Fruit fly (Drosophila melanogaster) whole organism, embryonic: ENCODE data around the gene Mnn1.

Source experiments
- Atf-2 ChIP-seq: fragments of 200-800 bp; sonication (Bioruptor generic); optimal IDR thresholded peaks from 2 replicates; lab custom pipeline; 2016; ENCODE audit warnings: missing biosample characterization, missing genetic modification characterization
- Bgb ChIP-seq: fragments of 200-800 bp; sonication (Bioruptor generic); IDR thresholded peaks from 2 replicates; pipeline ENCODE4 v1.3.6; 2022; ENCODE audit warnings: missing biosample characterization, missing genetic modification characterization; ENCODE audit not compliant: partially characterized antibody
- BtbVII ChIP-seq: fragments of 200-800 bp; sonication (Bioruptor generic); optimal IDR thresholded peaks from 3 replicates; lab custom pipeline; 2017; ENCODE audit warnings: missing biosample characterization, mild to moderate bottlenecking, missing genetic modification characterization
- CG10209 ChIP-seq: fragments of 200-800 bp; sonication (Bioruptor generic); optimal IDR thresholded peaks from 3 replicates; lab custom pipeline; 2017; ENCODE audit warnings: missing biosample characterization, mild to moderate bottlenecking, missing genetic modification characterization, missing genetic modification reagents
- CG10431 ChIP-seq: fragments of 200-800 bp; sonication (Bioruptor generic); optimal IDR thresholded peaks from 3 replicates; lab custom pipeline; 2018; ENCODE audit warnings: missing biosample characterization, mild to moderate bottlenecking, missing genetic modification characterization
- CG11093 ChIP-seq: fragments of 200-800 bp; sonication (Bioruptor generic); IDR thresholded peaks from 3 replicates; pipeline ENCODE4 v1.3.6; 2022; ENCODE audit warnings: missing biosample characterization, missing genetic modification characterization
- CG11560 ChIP-seq: fragments of 200-800 bp; sonication (Bioruptor generic); IDR thresholded peaks from 3 replicates; pipeline ENCODE4 v1.3.6; 2022; ENCODE audit warnings: missing biosample characterization, missing genetic modification characterization
- CG13775 ChIP-seq: fragments of 200-800 bp; sonication (Bioruptor generic); optimal IDR thresholded peaks from 3 replicates; lab custom pipeline; 2017; ENCODE audit warnings: missing biosample characterization, mild to moderate bottlenecking, missing genetic modification characterization
- CG1647 ChIP-seq: fragments of 200-800 bp; sonication (Bioruptor generic); optimal IDR thresholded peaks from 3 replicates; lab custom pipeline; 2016; ENCODE audit warnings: missing biosample characterization, missing genetic modification characterization
- CG16779 ChIP-seq: fragments of 200-800 bp; sonication (Bioruptor generic); IDR thresholded peaks from 2 replicates; pipeline ENCODE4 v1.3.6; 2022; ENCODE audit warnings: missing biosample characterization, missing genetic modification characterization
- CG2678 ChIP-seq: fragments of 200-800 bp; sonication (Bioruptor generic); optimal IDR thresholded peaks from 3 replicates; lab custom pipeline; 2019; ENCODE audit warnings: missing biosample characterization, mild to moderate bottlenecking, missing genetic modification characterization, moderate library complexity
- CG2889 ChIP-seq: fragments of 200-800 bp; sonication (Bioruptor generic); IDR thresholded peaks from 3 replicates; pipeline ENCODE4 v1.3.6; 2022; ENCODE audit warnings: missing biosample characterization, missing genetic modification characterization
- CG4328 ChIP-seq: fragments of 200-800 bp; sonication (Bioruptor generic); optimal IDR thresholded peaks from 3 replicates; lab custom pipeline; 2017; ENCODE audit warnings: missing biosample characterization, missing genetic modification reagents, missing genetic modification characterization
- CG4360 ChIP-seq: fragments of 200-800 bp; sonication (Bioruptor generic); IDR thresholded peaks from 2 replicates; pipeline ENCODE4 v1.3.6; 2022; ENCODE audit warnings: missing biosample characterization, missing genetic modification characterization
- CG6272 ChIP-seq: fragments of 200-800 bp; sonication (Bioruptor generic); IDR thresholded peaks from 2 replicates; pipeline ENCODE4 v1.3.6; 2022; ENCODE audit warnings: missing biosample characterization, missing genetic modification characterization
- CG6654 ChIP-seq: fragments of 200-800 bp; sonication (Bioruptor generic); optimal IDR thresholded peaks from 2 replicates; lab custom pipeline; 2017; ENCODE audit warnings: missing biosample characterization, mild to moderate bottlenecking, missing genetic modification characterization
- CG7556 ChIP-seq: fragments of 200-800 bp; sonication (Bioruptor generic); optimal IDR thresholded peaks from 2 replicates; lab custom pipeline; 2017; ENCODE audit warnings: missing biosample characterization, mild to moderate bottlenecking, missing genetic modification characterization
- CG8359 ChIP-seq: fragments of 200-800 bp; sonication (Bioruptor generic); optimal IDR thresholded peaks from 2 replicates; lab custom pipeline; 2017; ENCODE audit warnings: missing biosample characterization, mild to moderate bottlenecking, missing genetic modification characterization, borderline replicate concordance
- CG8388 ChIP-seq: fragments of 200-800 bp; sonication (Bioruptor generic); optimal IDR thresholded peaks from 2 replicates; lab custom pipeline; 2019; ENCODE audit warnings: missing biosample characterization, mild to moderate bottlenecking, missing genetic modification characterization, moderate library complexity
- Dad ChIP-seq: fragments of 200-800 bp; sonication (Bioruptor generic); optimal IDR thresholded peaks from 3 replicates; lab custom pipeline; 2016; ENCODE audit warnings: missing biosample characterization, missing genetic modification characterization
- Dp ChIP-seq: fragments of 200-800 bp; sonication (Bioruptor generic); optimal IDR thresholded peaks from 2 replicates; lab custom pipeline; 2018; ENCODE audit warnings: missing biosample characterization, mild to moderate bottlenecking, missing genetic modification characterization, moderate library complexity
- E2f2 ChIP-seq: fragments of 200-800 bp; sonication (Bioruptor generic); IDR thresholded peaks from 2 replicates; pipeline ENCODE4 v1.3.6; 2022; ENCODE audit warnings: missing biosample characterization, missing genetic modification characterization
- Fer1 ChIP-seq: fragments of 200-800 bp; sonication (Bioruptor generic); optimal IDR thresholded peaks from 2 replicates; lab custom pipeline; 2017; ENCODE audit warnings: missing biosample characterization, mild to moderate bottlenecking, missing genetic modification characterization
- Gsc ChIP-seq: fragments of 200-800 bp; sonication (Bioruptor generic); IDR thresholded peaks from 2 replicates; pipeline ENCODE4 v1.3.6; 2022; ENCODE audit warnings: missing biosample characterization, missing genetic modification characterization
- Hr3 ChIP-seq: fragments of 200-800 bp; sonication (Bioruptor generic); optimal IDR thresholded peaks from 3 replicates; lab custom pipeline; 2016; ENCODE audit warnings: missing biosample characterization, missing genetic modification characterization
- Hr78 ChIP-seq, 2 experiments: fragments of 200-800 bp in 1 of 2; fragments of >200 bp in 1 of 2; sonication (Bioruptor generic) in 1 of 2; optimal IDR thresholded peaks; 2 replicates each; lab custom pipeline; 2017 to 2019; ENCODE audit warnings: missing biosample characterization in 2 of 2, missing genetic modification characterization in 2 of 2, mild to moderate bottlenecking in 1 of 2, moderate library complexity in 1 of 2
- MBD-R2 ChIP-seq: fragments of 200-800 bp; sonication (Bioruptor generic); IDR thresholded peaks from 2 replicates; pipeline ENCODE4 v1.3.6; 2022; ENCODE audit warnings: missing biosample characterization, missing genetic modification characterization
- NC2β ChIP-seq: fragments of 200-800 bp; sonication (Bioruptor generic); optimal IDR thresholded peaks from 2 replicates; lab custom pipeline; 2016; ENCODE audit warnings: missing biosample characterization, missing genetic modification characterization
- NK7.1 ChIP-seq: fragments of 200-800 bp; sonication (Bioruptor generic); optimal IDR thresholded peaks from 3 replicates; lab custom pipeline; 2016; ENCODE audit warnings: missing biosample characterization, missing genetic modification characterization
- Trl ChIP-seq, 3 experiments: fragments of >200 bp in 2 of 3; fragments of 200-800 bp in 1 of 3; sonication (Bioruptor generic) in 1 of 3; optimal IDR thresholded peaks; 2 replicates in 1 of 3; 3 replicates in 2 of 3; lab custom pipeline; 2016 to 2017; ENCODE audit warnings: missing biosample characterization in 1 of 3, missing genetic modification characterization in 1 of 3
- ap ChIP-seq: fragments of 200-800 bp; sonication (Bioruptor generic); IDR thresholded peaks from 2 replicates; pipeline ENCODE4 v1.3.6; 2022; ENCODE audit warnings: missing biosample characterization, missing genetic modification characterization
- ash1 ChIP-seq: fragments of 200-800 bp; sonication (Bioruptor generic); optimal IDR thresholded peaks from 2 replicates; lab custom pipeline; 2018; ENCODE audit warnings: missing biosample characterization, mild to moderate bottlenecking, missing genetic modification characterization
- bbx ChIP-seq: fragments of 200-800 bp; sonication (Bioruptor generic); IDR thresholded peaks from 2 replicates; pipeline ENCODE4 v1.3.6; 2022; ENCODE audit warnings: missing biosample characterization, missing genetic modification characterization; ENCODE audit not compliant: partially characterized antibody
- chif ChIP-seq, 2 experiments: fragments of 200-800 bp; sonication (Bioruptor generic); optimal IDR thresholded peaks; 3 replicates each; lab custom pipeline; 2016; ENCODE audit warnings: missing biosample characterization in 2 of 2, missing genetic modification characterization in 2 of 2
- fd96Cb ChIP-seq: fragments of 200-800 bp; sonication (Bioruptor generic); optimal IDR thresholded peaks from 2 replicates; lab custom pipeline; 2018; ENCODE audit warnings: missing biosample characterization, mild to moderate bottlenecking, missing genetic modification characterization, moderate library complexity
- gsb ChIP-seq: fragments of 200-800 bp; sonication (Bioruptor generic); IDR thresholded peaks from 2 replicates; pipeline ENCODE4 v1.3.6; 2022; ENCODE audit warnings: missing biosample characterization, missing genetic modification characterization
- hbn ChIP-seq: fragments of 200-800 bp; sonication (Bioruptor generic); IDR thresholded peaks from 2 replicates; pipeline ENCODE4 v1.3.6; 2022; ENCODE audit warnings: missing biosample characterization, missing genetic modification characterization; ENCODE audit not compliant: partially characterized antibody
- jing ChIP-seq: fragments of 200-800 bp; sonication (Bioruptor generic); optimal IDR thresholded peaks from 2 replicates; lab custom pipeline; 2018; ENCODE audit warnings: missing biosample characterization, mild to moderate bottlenecking, missing genetic modification characterization
- luna ChIP-seq: fragments of 200-800 bp; sonication (Bioruptor generic); optimal IDR thresholded peaks from 2 replicates; lab custom pipeline; 2016; ENCODE audit warnings: missing biosample characterization, missing genetic modification characterization
- maf-S ChIP-seq: fragments of 200-800 bp; sonication (Bioruptor generic); optimal IDR thresholded peaks from 2 replicates; lab custom pipeline; 2016; ENCODE audit warnings: missing biosample characterization, missing genetic modification characterization
- onecut ChIP-seq: fragments of 200-800 bp; sonication (Bioruptor generic); IDR thresholded peaks from 2 replicates; pipeline ENCODE4 v1.3.6; 2022; ENCODE audit warnings: missing biosample characterization, missing genetic modification characterization
- p53 ChIP-seq: fragments of 200-800 bp; sonication (Bioruptor generic); optimal IDR thresholded peaks from 2 replicates; lab custom pipeline; 2016; ENCODE audit warnings: missing biosample characterization, missing genetic modification characterization
- pho ChIP-seq: fragments of 200-800 bp; sonication (Bioruptor generic); optimal IDR thresholded peaks from 2 replicates; lab custom pipeline; 2016; ENCODE audit warnings: missing biosample characterization, missing genetic modification characterization
- ranshi ChIP-seq: fragments of 200-800 bp; sonication (Bioruptor generic); IDR thresholded peaks from 2 replicates; pipeline ENCODE4 v1.3.6; 2022; ENCODE audit warnings: missing biosample characterization, missing genetic modification characterization
- slp2 ChIP-seq: fragments of 200-800 bp; sonication (Bioruptor generic); optimal IDR thresholded peaks from 2 replicates; lab custom pipeline; 2016; ENCODE audit warnings: missing biosample characterization, missing genetic modification characterization
- ssp ChIP-seq: fragments of 200-800 bp; sonication (Bioruptor generic); IDR thresholded peaks from 2 replicates; pipeline ENCODE4 v1.3.6; 2022; ENCODE audit warnings: missing biosample characterization, missing genetic modification characterization
- tap ChIP-seq: fragments of 200-800 bp; optimal IDR thresholded peaks from 3 replicates; lab custom pipeline; 2019; ENCODE audit warnings: missing biosample characterization, mild to moderate bottlenecking, missing genetic modification characterization, moderate library complexity
- tx ChIP-seq: fragments of 200-800 bp; sonication (Bioruptor generic); optimal IDR thresholded peaks from 2 replicates; lab custom pipeline; 2016; ENCODE audit warnings: missing biosample characterization, missing genetic modification characterization
- vnd ChIP-seq: fragments of 200-800 bp; sonication (Bioruptor generic); IDR thresholded peaks from 3 replicates; pipeline ENCODE4 v1.3.6; 2022; ENCODE audit warnings: missing biosample characterization, missing genetic modification characterization; ENCODE audit not compliant: partially characterized antibody

The Mnn1 gene

DNA sequence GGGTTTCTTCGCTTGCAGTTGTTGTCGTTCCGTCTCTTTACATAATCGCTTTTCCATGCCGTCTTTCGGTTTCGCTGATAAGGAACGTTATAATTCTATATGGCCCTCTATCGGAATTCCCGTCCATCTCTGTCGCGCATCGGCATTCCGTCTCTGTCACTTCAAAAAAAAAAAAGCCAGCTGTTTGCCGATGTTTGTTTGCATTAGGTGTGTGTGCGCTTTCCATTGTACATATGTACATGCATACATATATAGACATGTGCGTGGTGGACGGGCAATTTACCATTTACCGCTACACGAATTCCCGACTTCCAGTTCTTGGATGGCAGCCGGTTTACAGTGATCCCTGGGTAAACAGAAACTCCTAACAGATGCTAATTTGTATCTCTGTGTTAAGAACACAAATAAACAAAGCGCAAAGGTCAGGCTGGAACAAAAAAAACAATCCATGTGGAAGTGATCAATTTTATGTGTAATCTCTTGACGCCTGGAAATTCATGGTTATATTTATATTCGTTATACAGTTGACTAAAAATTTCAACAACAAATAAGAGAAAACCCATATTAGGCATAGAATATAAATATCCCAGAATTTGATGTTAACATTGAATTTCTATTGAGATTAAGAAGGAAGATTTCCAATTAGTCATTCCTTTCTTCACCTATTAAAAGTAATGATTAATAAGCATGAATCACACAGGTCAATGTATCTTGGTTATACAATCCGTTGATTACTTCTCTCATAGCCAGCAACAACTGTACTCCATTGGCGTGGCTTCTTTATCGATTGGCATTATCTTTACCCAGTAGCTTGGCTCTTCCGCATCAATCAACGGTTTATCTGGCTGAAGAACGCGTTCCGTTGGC, 12.8 kb upstream of the Mnn1 start (continued):
- TF ChIP-seq CG11560 (tag; lab: Robert Waterston, UW): no peak
- no peak for TF ChIP-seq tap
- no peak for TF ChIP-seq Atf-2 (GFP tag; lab: Kevin White, UChicago)
- peak; percentile 6 for TF ChIP-seq CG13775 (GFP tag; lab: Kevin White, UChicago)
- TF ChIP-seq hbn: no peak
- no peak for TF ChIP-seq gsb (GFP tag; lab: Robert Waterston, UW)
- peak; percentile 54; the same call in 1 of the 2 replicates for TF ChIP-seq ranshi
- no peak for TF ChIP-seq p53 (GFP tag; lab: Kevin White, UChicago)
- TF ChIP-seq E2f2 (GFP tag; lab: Robert Waterston, UW): no peak
- TF ChIP-seq ap (GFP tag; lab: Robert Waterston, UW): no peak
- TF ChIP-seq CG10209: peak; percentile 52
- no peak for TF ChIP-seq Fer1 (GFP tag; lab: Kevin White, UChicago)
- no peak for TF ChIP-seq NK7.1 (GFP tag; lab: Kevin White, UChicago)
- no peak for TF ChIP-seq CG1647 (GFP tag; lab: Kevin White, UChicago)
- no peak for TF ChIP-seq slp2
- no peak for TF ChIP-seq Bgb
- TF ChIP-seq Dp (GFP tag; lab: Kevin White, UChicago): no peak
- no peak for TF ChIP-seq vnd (GFP tag; lab: Robert Waterston, UW)
- peak; percentile 29; the same call in 1 of the 2 replicates for TF ChIP-seq CG4360 (GFP tag; lab: Robert Waterston, UW)
- TF ChIP-seq ssp (GFP tag; lab: Robert Waterston, UW): no peak
- no peak for TF ChIP-seq fd96Cb
- no peak for TF ChIP-seq ash1 (GFP tag; lab: Kevin White, UChicago)
- no peak for TF ChIP-seq BtbVII (GFP tag; lab: Kevin White, UChicago)
- TF ChIP-seq maf-S (GFP tag; lab: Kevin White, UChicago): no peak
- TF ChIP-seq CG4328 (GFP tag; lab: Kevin White, UChicago): no peak
- TF ChIP-seq CG7556 (GFP tag; lab: Kevin White, UChicago): peak; percentile 31
- no peak for TF ChIP-seq Trl (optimal IDR thresholded peaks at IDR 0.05; lab: Kevin White, UChicago)
- peak; percentile 17 for TF ChIP-seq Trl (GFP tag; optimal IDR thresholded peaks at IDR 0.05; lab: Kevin White, UChicago)
- no peak for TF ChIP-seq CG6272
- TF ChIP-seq MBD-R2 (GFP tag; lab: Robert Waterston, UW): 0 out of 2 replicates have a peak, but pooled peaks have one; percentile 6
- no peak for TF ChIP-seq luna (GFP tag; lab: Kevin White, UChicago)
- TF ChIP-seq CG8388: no peak
- no peak for TF ChIP-seq jing (GFP tag; lab: Kevin White, UChicago)
- TF ChIP-seq CG6654 (GFP tag; lab: Kevin White, UChicago): no peak
- peak; percentile 45 for TF ChIP-seq CG2678 (tag; lab: Kevin White, UChicago)
- no peak for TF ChIP-seq Dad (GFP tag; lab: Kevin White, UChicago)
- TF ChIP-seq chif (GFP tag; optimal IDR thresholded peaks at IDR 0.05; lab: Kevin White, UChicago): peak in 1 of 2 experiments; percentile 16
- peak; percentile 58 for TF ChIP-seq CG10431 (GFP tag; lab: Kevin White, UChicago)
- TF ChIP-seq CG2889 (GFP tag; lab: Robert Waterston, UW): 0 out of 3 replicates have a peak, but pooled peaks have one; percentile 51
- no peak for TF ChIP-seq Hr3 (GFP tag; lab: Kevin White, UChicago)
- TF ChIP-seq Gsc: no peak
- TF ChIP-seq bbx (GFP tag; lab: Robert Waterston, UW): no peak
- peak; percentile 71 for TF ChIP-seq onecut (GFP tag; lab: Robert Waterston, UW)
- no peak for TF ChIP-seq CG8359 (GFP tag; lab: Kevin White, UChicago)
- TF ChIP-seq CG11093: peak; percentile 28; the same call in 1 of the 3 replicates
- peak; percentile 33 for TF ChIP-seq NC2β (GFP tag; lab: Kevin White, UChicago)
- TF ChIP-seq tx (GFP tag; lab: Kevin White, UChicago): no peak
- no peak for TF ChIP-seq pho (GFP tag; lab: Kevin White, UChicago)
- TF ChIP-seq Hr78 (GFP tag; optimal IDR thresholded peaks at IDR 0.05; lab: Kevin White, UChicago): peak in 1 of 2 experiments; percentile 72
- no peak for TF ChIP-seq CG16779
